Worm (Caenorhabditis elegans) whole organism, midembryonic: ENCODE results near the gene nspg-14.

Experiments
- T22C8.4 ChIP-seq: fragments of 200-800 bp; sonication (Bioruptor generic); IDR thresholded peaks from 2 replicates; pipeline ENCODE4 v1.3.6; 2022; ENCODE audit warnings: missing genetic modification characterization, missing compliant biosample characterization
- cog-1 ChIP-seq: sonication (generic microtip); optimal IDR thresholded peaks from 2 replicates; lab custom pipeline; 2016; ENCODE audit warnings: missing genetic modification characterization, missing compliant biosample characterization
- flt-1 ChIP-seq: fragments of 200-800 bp; sonication (Bioruptor generic); IDR thresholded peaks from 2 replicates; pipeline ENCODE4 v1.3.6; 2022; ENCODE audit warnings: missing genetic modification characterization, missing compliant biosample characterization
- klf-2 ChIP-seq: fragments of 200-800 bp; sonication (Bioruptor generic); conservative IDR thresholded peaks from 2 replicates; pipeline ENCODE4 v1.3.6; 2022; ENCODE audit warnings: missing genetic modification reagents, missing genetic modification characterization, missing compliant biosample characterization
- med-1 ChIP-seq: sonication (generic microtip); optimal IDR thresholded peaks from 2 replicates; lab custom pipeline; 2017; ENCODE audit warnings: missing genetic modification characterization, mild to moderate bottlenecking, missing compliant biosample characterization, antibody characterized with exemption, missing genetic modification reagents; ENCODE audit not compliant: insufficient read depth
- ref-1 ChIP-seq: fragments of 200-800 bp; sonication (Bioruptor generic); conservative IDR thresholded peaks from 2 replicates; pipeline ENCODE4 v1.3.6; 2022; ENCODE audit warnings: missing genetic modification reagents, missing genetic modification characterization, missing compliant biosample characterization
- tab-1 ChIP-seq: fragments of 200-800 bp; sonication (Bioruptor generic); IDR thresholded peaks from 2 replicates; pipeline ENCODE4 v1.3.6; 2022; ENCODE audit warnings: missing genetic modification characterization, missing compliant biosample characterization
- ztf-23 ChIP-seq: fragments of 200-800 bp; sonication (Bioruptor generic); IDR thresholded peaks from 2 replicates; pipeline ENCODE4 v1.3.6; 2022; ENCODE audit warnings: missing genetic modification reagents, missing genetic modification characterization, missing compliant biosample characterization
- ztf-29 ChIP-seq: fragments of 200-800 bp; sonication (Bioruptor generic); IDR thresholded peaks from 2 replicates; pipeline ENCODE4 v1.3.6; 2022; ENCODE audit warnings: missing genetic modification reagents, missing genetic modification characterization, missing compliant biosample characterization

nspg-14 gene

DNA sequence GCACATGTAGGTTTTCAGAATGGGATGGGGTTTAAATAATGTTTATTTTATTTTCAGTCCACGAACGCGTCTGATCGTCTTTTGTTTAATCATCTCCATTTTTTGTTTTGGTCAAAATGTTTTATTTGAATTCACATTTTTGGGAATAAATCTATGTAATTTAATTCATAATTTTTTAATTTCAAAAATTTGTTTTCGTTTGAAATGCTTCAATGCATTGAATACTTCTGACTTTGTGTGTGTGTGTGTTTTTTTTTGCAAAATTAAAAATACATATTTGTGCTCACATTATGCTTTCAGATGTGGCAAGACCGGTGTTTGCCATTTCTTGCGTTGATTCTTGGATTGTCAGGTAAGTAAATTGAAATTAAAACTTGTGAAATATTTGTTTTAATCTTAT, 2.0 kb downstream of the nspg-14 start, which contains the start of gene nspg-13:
TSS of gene nspg-13 (plus strand) at position 301 of the 400 bp plus-strand sequence.
- TF ChIP-seq flt-1 (GFP tag; lab: Robert Waterston, UW) (no peak), ztf-23 (GFP tag; lab: Robert Waterston, UW) (no peak)

DNA sequence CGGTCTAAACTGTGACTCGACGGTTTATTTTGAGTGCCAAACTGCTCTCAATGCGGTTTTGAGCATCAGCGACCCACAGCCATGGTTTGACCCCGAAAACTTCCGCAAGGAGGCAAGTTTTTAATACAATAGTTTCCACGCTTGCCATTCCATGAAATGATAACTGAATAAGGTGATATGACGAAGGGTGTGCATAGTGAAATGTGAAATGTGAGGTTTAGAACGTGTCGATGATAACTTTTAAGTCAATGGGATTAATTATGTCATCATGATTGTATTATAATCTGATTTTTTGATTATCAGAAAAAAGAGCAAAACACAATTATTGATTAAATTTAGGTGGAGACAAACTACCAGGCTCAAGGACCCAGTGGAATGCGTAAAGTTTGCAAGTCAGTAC, 2.5 kb downstream of the nspg-14 start:
- TF ChIP-seq med-1 (GFP tag; lab: Kevin White, UChicago) (no peak), ref-1 (GFP tag; lab: Robert Waterston, UW) (no peak), ztf-29 (GFP tag; lab: Robert Waterston, UW) (no peak), klf-2 (GFP tag; lab: Robert Waterston, UW) (no peak), tab-1 (GFP tag; lab: Robert Waterston, UW) (no peak)

DNA sequence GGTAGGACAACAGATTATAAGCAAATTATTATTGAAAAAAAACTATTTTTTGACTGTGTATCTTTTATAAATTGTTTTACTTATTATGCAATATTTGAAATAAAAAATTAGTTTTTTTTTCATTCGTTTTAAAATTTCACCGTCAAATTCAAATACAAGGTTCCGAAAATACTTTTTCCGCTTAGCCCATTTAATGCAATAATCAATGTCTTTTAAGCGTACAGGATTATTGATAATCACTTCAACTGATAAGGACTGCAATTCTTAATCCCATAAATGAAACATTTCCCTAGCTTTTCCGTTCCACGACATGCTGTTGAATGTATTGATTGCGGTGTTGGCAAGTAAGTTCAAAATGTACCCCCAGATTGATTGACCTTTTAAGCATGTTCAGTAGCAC, 4.2 kb downstream of the nspg-14 start, which contains the start of gene nspg-12:
TSS of gene nspg-12 (plus strand) at position 301 of the 400 bp plus-strand sequence.
- TF ChIP-seq ref-1 (GFP tag; lab: Robert Waterston, UW) (no peak), T22C8.4 (GFP tag; lab: Robert Waterston, UW) (no peak), tab-1 (GFP tag; lab: Robert Waterston, UW) (no peak), ztf-23 (GFP tag; lab: Robert Waterston, UW) (no peak), flt-1 (GFP tag; lab: Robert Waterston, UW) (no peak), ztf-29 (GFP tag; lab: Robert Waterston, UW) (no peak)

DNA sequence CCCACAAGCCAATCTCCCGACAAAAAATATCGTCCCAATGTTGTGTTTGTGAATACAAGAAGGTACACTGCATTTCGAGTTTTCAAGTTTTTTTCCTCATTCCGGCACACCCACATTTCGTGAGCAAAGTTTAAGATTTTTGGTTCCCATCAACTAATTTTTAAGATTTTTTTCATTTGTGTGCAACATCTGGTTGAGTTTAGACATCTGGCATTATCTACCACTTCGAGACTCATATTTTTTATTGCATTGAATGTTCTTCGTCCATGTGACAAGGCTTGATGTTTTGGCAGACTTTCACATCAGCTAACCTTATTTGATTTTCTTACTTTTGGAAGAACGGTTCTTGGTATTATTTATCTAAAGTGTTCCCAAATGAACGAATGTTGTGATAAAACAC, 7.5 kb downstream of the nspg-14 start:
- TF ChIP-seq cog-1 (tag; lab: Kevin White, UChicago): no peak
- TF ChIP-seq flt-1 (GFP tag; lab: Robert Waterston, UW): no peak
- no peak for TF ChIP-seq ref-1 (GFP tag; lab: Robert Waterston, UW)
- TF ChIP-seq klf-2 (GFP tag; lab: Robert Waterston, UW): no peak
- no peak for TF ChIP-seq T22C8.4 (GFP tag; lab: Robert Waterston, UW)
- TF ChIP-seq tab-1 (GFP tag; lab: Robert Waterston, UW): no peak
- no peak for TF ChIP-seq ztf-29 (GFP tag; lab: Robert Waterston, UW)
- TF ChIP-seq med-1 (GFP tag; lab: Kevin White, UChicago): no peak
- no peak for TF ChIP-seq ztf-23 (GFP tag; lab: Robert Waterston, UW)

DNA sequence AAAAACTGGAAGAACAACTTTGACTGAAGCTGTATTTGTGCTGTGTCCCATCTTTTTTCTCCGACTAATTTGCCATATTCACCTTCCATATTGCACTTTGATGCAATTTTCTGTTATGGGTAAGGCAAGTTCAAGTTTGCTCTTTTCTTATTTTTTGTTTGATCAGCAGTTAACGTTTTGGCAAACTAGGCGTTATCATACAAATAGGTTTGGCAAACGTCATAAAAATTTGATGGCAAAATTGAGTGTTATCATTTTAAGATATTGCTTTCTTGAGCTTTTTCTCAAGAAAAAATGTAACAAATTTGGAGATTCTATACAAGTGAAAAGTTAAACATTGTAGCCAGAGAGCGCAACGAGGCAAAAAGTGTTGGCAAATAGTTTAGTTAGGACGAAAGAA, 9.2 kb downstream of the nspg-14 start:
- no peak for TF ChIP-seq med-1 (GFP tag; lab: Kevin White, UChicago)
- TF ChIP-seq cog-1 (tag; lab: Kevin White, UChicago): no peak
- no peak for TF ChIP-seq ztf-23 (GFP tag; lab: Robert Waterston, UW)
- no peak for TF ChIP-seq ref-1 (GFP tag; lab: Robert Waterston, UW)
- TF ChIP-seq tab-1 (GFP tag; lab: Robert Waterston, UW): no peak
- no peak for TF ChIP-seq klf-2 (GFP tag; lab: Robert Waterston, UW)
- no peak for TF ChIP-seq flt-1 (GFP tag; lab: Robert Waterston, UW)
- no peak for TF ChIP-seq T22C8.4 (GFP tag; lab: Robert Waterston, UW)
- TF ChIP-seq ztf-29 (GFP tag; lab: Robert Waterston, UW): no peak

DNA sequence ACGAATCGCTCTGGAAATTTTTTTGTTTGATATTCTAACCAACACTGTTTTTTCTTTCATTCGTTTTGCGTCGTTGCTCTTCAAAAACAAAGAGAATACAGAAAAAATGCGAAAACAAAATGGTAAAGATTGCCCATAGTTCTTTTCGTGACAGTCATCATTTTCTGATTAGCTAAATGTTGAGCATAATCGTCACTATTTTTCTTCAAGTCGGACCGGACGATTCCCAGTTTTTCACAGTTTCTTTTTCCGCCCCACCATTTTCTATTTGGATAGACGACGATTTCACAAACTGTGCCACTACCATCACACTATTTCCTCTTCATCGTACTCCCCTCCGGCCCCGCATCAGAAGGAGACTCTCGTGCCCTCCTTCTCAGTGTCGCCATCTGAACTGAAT, 10.7 kb downstream of the nspg-14 start:
- TF ChIP-seq T22C8.4 (GFP tag; lab: Robert Waterston, UW) (no peak), ztf-29 (GFP tag; lab: Robert Waterston, UW) (no peak), klf-2 (GFP tag; lab: Robert Waterston, UW) (no peak), ref-1 (GFP tag; lab: Robert Waterston, UW) (no peak), ztf-23 (GFP tag; lab: Robert Waterston, UW) (no peak), flt-1 (GFP tag; lab: Robert Waterston, UW) (no peak)

DNA sequence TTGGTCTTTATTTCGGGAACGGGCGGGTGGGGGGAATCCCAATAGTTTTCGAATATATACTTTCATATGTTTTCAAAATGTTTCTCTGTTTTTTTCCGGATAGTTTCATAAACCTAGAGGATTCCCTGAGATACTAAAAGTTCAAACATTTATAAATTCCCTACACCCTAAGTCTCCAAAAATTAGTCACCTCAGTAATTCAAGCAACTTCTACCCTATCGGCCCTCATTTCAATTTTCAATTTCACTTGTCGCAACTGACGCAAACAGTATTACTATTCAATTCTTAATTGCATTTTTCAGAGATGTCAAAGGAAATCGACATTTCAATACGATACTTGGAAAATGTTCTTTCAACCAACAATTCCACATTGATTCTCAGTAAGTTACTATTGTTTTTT, 11.2 kb downstream of the nspg-14 start, which contains the start of gene Y34B4A.4:
TSS of gene Y34B4A.4 (plus strand) at position 301 of the 400 bp plus-strand sequence.
- TF ChIP-seq cog-1 (tag; lab: Kevin White, UChicago): no peak
- TF ChIP-seq ztf-29 (GFP tag; lab: Robert Waterston, UW): no peak
- TF ChIP-seq flt-1 (GFP tag; lab: Robert Waterston, UW): no peak
- no peak for TF ChIP-seq med-1 (GFP tag; lab: Kevin White, UChicago)
- no peak for TF ChIP-seq tab-1 (GFP tag; lab: Robert Waterston, UW)
- TF ChIP-seq ref-1 (GFP tag; lab: Robert Waterston, UW): no peak
- no peak for TF ChIP-seq ztf-23 (GFP tag; lab: Robert Waterston, UW)
- TF ChIP-seq T22C8.4 (GFP tag; lab: Robert Waterston, UW): no peak
- no peak for TF ChIP-seq klf-2 (GFP tag; lab: Robert Waterston, UW)

DNA sequence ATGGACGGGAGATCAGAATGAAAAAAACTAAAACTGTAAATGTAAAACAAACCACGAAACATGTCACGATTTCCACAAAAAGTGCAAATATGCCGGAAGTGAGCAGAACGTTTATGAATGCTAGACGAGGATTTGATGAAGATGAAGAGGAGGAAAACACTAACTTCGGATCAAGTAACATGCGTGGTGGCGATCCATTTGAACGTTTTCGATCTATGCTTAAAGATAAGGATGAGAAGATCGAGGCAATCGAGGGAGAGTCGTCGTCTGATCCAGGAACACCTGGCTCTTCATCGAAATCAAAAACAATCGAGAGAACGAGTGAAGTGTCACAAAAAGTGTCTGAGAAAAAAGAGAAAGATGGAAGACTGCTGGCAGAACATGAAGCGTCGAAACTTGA, 12.5 kb downstream of the nspg-14 start:
- TF ChIP-seq med-1 (GFP tag; lab: Kevin White, UChicago) (no peak), T22C8.4 (GFP tag; lab: Robert Waterston, UW) (no peak), tab-1 (GFP tag; lab: Robert Waterston, UW) (no peak), ztf-23 (GFP tag; lab: Robert Waterston, UW) (no peak), klf-2 (GFP tag; lab: Robert Waterston, UW) (no peak)

DNA sequence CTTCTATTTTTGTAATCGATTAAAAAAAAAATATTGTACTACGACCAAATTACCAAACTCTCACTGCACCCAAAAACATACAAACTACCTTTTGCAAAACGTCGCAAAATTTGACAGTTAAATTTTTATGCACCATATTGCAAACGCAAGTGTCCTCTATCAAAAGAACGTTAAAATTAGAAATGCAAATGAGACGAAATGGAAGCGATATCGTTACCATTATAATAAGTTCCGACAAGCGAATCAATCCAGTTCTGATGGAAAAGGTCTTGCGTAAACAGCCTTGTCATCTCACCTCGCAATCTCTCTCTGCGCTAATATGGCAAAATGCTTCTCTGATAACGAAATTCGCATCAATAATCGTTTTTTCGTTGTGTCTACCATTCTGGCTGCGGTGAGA, 15.2 kb downstream of the nspg-14 start:
- TF ChIP-seq flt-1 (GFP tag; lab: Robert Waterston, UW) (no peak), T22C8.4 (GFP tag; lab: Robert Waterston, UW) (no peak), ztf-23 (GFP tag; lab: Robert Waterston, UW) (no peak), tab-1 (GFP tag; lab: Robert Waterston, UW) (no peak)

DNA sequence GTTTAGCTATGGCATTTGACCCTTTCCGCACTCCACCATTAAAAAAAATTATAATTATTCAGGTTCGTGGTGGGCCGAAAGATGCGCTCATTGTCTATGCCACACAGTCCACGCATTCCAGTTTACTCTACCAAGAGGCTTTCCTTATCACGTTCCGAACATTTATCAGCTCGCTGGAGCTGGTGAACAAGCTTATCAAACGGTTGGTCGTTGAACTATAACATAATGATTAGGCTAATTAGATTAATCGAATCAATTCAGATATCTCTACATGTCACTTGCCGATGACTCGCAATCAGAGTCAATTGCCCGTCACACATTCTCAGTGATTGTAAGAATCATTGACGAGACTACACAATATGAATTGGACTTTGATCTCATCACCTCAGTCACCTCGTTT, 16.5 kb downstream of the nspg-14 start:
- TF ChIP-seq cog-1 (tag; lab: Kevin White, UChicago) (no peak), flt-1 (GFP tag; lab: Robert Waterston, UW) (no peak), ref-1 (GFP tag; lab: Robert Waterston, UW) (no peak), ztf-23 (GFP tag; lab: Robert Waterston, UW) (no peak), ztf-29 (GFP tag; lab: Robert Waterston, UW) (no peak), klf-2 (GFP tag; lab: Robert Waterston, UW) (no peak), T22C8.4 (GFP tag; lab: Robert Waterston, UW) (no peak), med-1 (GFP tag; lab: Kevin White, UChicago) (no peak), tab-1 (GFP tag; lab: Robert Waterston, UW) (no peak)
